Fruit fly (Drosophila melanogaster) whole organism, adult: ENCODE results near the gene CG3368.

Source experiments
- CG11617 ChIP-seq: fragments of 200-800 bp; sonication (Bioruptor generic); optimal IDR thresholded peaks from 2 replicates; lab custom pipeline; 2017; ENCODE audit warnings: mild to moderate bottlenecking, missing biosample characterization, missing genetic modification reagents, missing genetic modification characterization
- CG12768 ChIP-seq: fragments of 200-800 bp; sonication (Bioruptor generic); optimal IDR thresholded peaks from 2 replicates; lab custom pipeline; 2017; ENCODE audit warnings: missing biosample characterization, missing genetic modification characterization, mild to moderate bottlenecking, moderate library complexity, missing genetic modification reagents
- CG14711 ChIP-seq: fragments of 200-800 bp; sonication (Bioruptor generic); optimal IDR thresholded peaks from 2 replicates; lab custom pipeline; 2018; ENCODE audit warnings: missing biosample characterization, mild to moderate bottlenecking, missing genetic modification characterization, moderate library complexity
- CG1620 ChIP-seq: fragments of 200-800 bp; sonication (Bioruptor generic); optimal IDR thresholded peaks from 2 replicates; lab custom pipeline; 2016; ENCODE audit warnings: missing biosample characterization, missing genetic modification characterization
- CG33017 ChIP-seq: fragments of 200-800 bp; sonication (Bioruptor generic); optimal IDR thresholded peaks from 2 replicates; lab custom pipeline; 2018; ENCODE audit warnings: missing biosample characterization, mild to moderate bottlenecking, missing genetic modification characterization, moderate library complexity
- CG5204 ChIP-seq: fragments of 200-800 bp; sonication (Bioruptor generic); optimal IDR thresholded peaks from 2 replicates; lab custom pipeline; 2016; ENCODE audit warnings: missing biosample characterization, missing genetic modification characterization
- CG7045 ChIP-seq: fragments of 200-800 bp; sonication (Bioruptor generic); optimal IDR thresholded peaks from 2 replicates; lab custom pipeline; 2017; ENCODE audit warnings: missing biosample characterization, mild to moderate bottlenecking, missing genetic modification characterization
- CG7101 ChIP-seq: fragments of 200-800 bp; sonication (Bioruptor generic); optimal IDR thresholded peaks from 2 replicates; lab custom pipeline; 2018; ENCODE audit warnings: missing biosample characterization, mild to moderate bottlenecking, missing genetic modification characterization, moderate library complexity
- Clk ChIP-seq: fragments of 200-800 bp; sonication (Bioruptor generic); optimal IDR thresholded peaks from 2 replicates; lab custom pipeline; 2017; ENCODE audit warnings: missing biosample characterization, missing genetic modification characterization
- Crg-1 ChIP-seq: fragments of 200-800 bp; sonication (Bioruptor generic); optimal IDR thresholded peaks from 2 replicates; lab custom pipeline; 2016; ENCODE audit warnings: missing biosample characterization, missing genetic modification characterization
- Hr96 ChIP-seq: fragments of 200-800 bp; sonication (Bioruptor generic); optimal IDR thresholded peaks from 2 replicates; lab custom pipeline; 2016; ENCODE audit warnings: missing biosample characterization, missing genetic modification characterization
- Mnt ChIP-seq: fragments of 200-800 bp; sonication (Bioruptor generic); optimal IDR thresholded peaks from 2 replicates; lab custom pipeline; 2016; ENCODE audit warnings: missing biosample characterization, mild to moderate bottlenecking, missing genetic modification characterization
- bab1 ChIP-seq: fragments of 200-800 bp; sonication (Bioruptor generic); optimal IDR thresholded peaks from 3 replicates; lab custom pipeline; 2019; ENCODE audit warnings: missing biosample characterization, mild to moderate bottlenecking, missing genetic modification characterization, moderate library complexity
- cic ChIP-seq: fragments of 200-800 bp; sonication (Bioruptor generic); optimal IDR thresholded peaks from 2 replicates; lab custom pipeline; 2017; ENCODE audit warnings: missing biosample characterization, mild to moderate bottlenecking, missing genetic modification characterization, moderate library complexity
- cnc ChIP-seq, 2 experiments: fragments of >200 bp; optimal IDR thresholded peaks; 2 replicates each; lab custom pipeline; 2017
- kay ChIP-seq: fragments of 200-800 bp; sonication (Bioruptor generic); peaks from one replicate; lab custom pipeline; 2016; ENCODE audit warnings: missing biosample characterization, missing genetic modification characterization, borderline replicate concordance
- ovo ChIP-seq: fragments of 200-800 bp; sonication (Bioruptor generic); optimal IDR thresholded peaks from 2 replicates; lab custom pipeline; 2016; ENCODE audit warnings: missing biosample characterization, missing genetic modification characterization
- pad ChIP-seq: fragments of 200-800 bp; sonication (Bioruptor generic); optimal IDR thresholded peaks from 3 replicates; lab custom pipeline; 2017; ENCODE audit warnings: missing biosample characterization, missing genetic modification characterization, mild to moderate bottlenecking, moderate library complexity, missing genetic modification reagents
- tj ChIP-seq: fragments of 200-800 bp; sonication (Bioruptor generic); optimal IDR thresholded peaks from 3 replicates; lab custom pipeline; 2017; ENCODE audit warnings: missing biosample characterization, mild to moderate bottlenecking, missing genetic modification characterization, moderate library complexity
- toe ChIP-seq: fragments of 200-800 bp; sonication (Bioruptor generic); optimal IDR thresholded peaks from 2 replicates; lab custom pipeline; 2016; ENCODE audit warnings: missing biosample characterization, missing genetic modification characterization

CG3368 gene

DNA sequence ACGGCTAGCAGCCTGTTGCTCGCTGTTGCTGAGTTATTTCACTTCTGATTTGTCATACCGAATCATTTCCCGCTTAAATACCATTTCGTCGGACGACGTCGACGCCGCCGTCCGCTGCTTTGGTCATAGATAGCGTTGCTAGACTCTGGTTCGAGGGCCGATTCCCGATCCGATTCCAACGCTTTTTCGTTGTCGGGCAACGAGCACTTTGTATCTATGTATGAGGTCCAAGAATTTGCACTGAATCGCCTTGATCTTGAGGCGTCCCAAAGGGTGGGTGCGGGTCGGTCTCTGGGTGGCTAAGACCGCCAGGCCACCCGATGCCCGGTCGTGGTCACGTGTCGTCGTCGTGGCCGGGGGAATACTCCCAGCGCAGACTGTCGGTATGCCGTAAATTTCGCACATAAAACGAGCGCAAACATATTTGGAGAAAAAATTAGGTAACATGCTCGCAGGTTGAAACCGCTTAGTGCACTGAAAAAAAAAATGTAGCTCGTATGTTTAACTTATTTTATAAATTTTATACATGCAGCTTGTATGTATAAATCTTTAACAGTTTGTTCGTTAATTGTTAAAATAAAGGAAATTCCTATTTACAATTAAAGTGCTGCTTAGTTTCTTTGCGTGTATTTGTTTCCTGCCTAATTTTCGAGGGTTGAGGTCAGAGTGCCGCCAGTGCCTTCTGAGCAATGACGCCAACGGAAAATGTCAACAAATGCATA, 8.7 kb downstream of the CG3368 start, which contains the start of gene CG3348:
CG3348 (minus strand) TSS at position 51 of the 722 bp plus-strand sequence.
- TF ChIP-seq CG5204 (GFP tag; lab: Kevin White, UChicago) (peak; percentile 53), kay (no peak), tj (peak; percentile 30), Crg-1 (no peak), Clk (peak; percentile 7), ovo (peak; percentile 47), cic (GFP tag; lab: Kevin White, UChicago) (no peak), Hr96 (no peak), toe (GFP tag; lab: Kevin White, UChicago) (peak; percentile 32), Mnt (GFP tag; lab: Kevin White, UChicago) (no peak), CG11617 (GFP tag; lab: Kevin White, UChicago) (peak; percentile 68), CG7101 (tag; lab: Kevin White, UChicago) (peak; percentile 71), CG14711 (peak; percentile 69), CG1620 (GFP tag; lab: Kevin White, UChicago) (peak; percentile 3), CG33017 (peak; percentile 49), CG12768 (peak; percentile 57), bab1 (peak; percentile 5), CG7045 (GFP tag; lab: Kevin White, UChicago) (peak; percentile 38), pad (peak; percentile 24), cnc (optimal IDR thresholded peaks at IDR 0.05; lab: Kevin White, UChicago) (no peak)

DNA sequence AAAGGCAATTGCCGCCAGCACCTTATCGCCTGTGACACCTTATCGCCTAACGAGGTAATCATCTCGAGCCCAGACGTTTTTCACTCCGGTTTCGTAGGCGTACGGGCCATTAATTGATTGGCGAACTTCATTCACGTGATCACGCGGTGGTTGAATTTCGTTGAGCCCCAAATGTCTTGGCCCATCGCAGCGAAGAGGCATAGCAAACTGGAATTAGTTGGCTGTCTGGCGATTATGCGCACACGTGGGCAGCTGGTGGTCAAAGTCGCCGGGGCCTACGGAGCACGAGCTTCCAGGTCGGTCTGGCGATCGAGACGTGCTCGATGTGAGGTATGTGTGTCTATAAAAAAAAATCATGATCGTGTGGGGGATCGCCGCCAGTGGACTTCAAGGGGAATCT, 9.5 kb downstream of the CG3368 start:
- TF ChIP-seq Clk (no peak), tj (no peak), CG5204 (GFP tag; lab: Kevin White, UChicago) (no peak), CG12768 (no peak), Hr96 (no peak), CG11617 (GFP tag; lab: Kevin White, UChicago) (no peak), CG7045 (GFP tag; lab: Kevin White, UChicago) (no peak), pad (no peak), cnc (optimal IDR thresholded peaks at IDR 0.05; lab: Kevin White, UChicago) (no peak), kay (no peak), ovo (no peak)

DNA sequence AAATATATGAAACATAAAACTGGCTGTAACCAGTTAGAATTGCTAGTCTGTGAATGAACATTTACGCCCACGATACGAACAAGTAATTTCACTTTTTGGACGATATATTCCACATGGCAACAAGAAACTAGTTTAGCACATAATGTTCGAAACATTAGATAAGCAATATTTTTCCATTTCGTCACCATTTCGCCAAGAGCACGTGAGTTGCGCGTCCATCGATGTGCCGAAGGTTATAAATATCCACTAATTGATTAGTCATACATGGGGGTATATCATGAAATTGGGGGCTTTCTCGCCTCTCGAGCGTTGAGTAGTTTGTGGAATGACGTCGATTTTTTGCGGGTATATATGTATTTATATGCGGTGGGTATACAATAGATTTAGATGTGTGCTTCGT, 10.5 kb downstream of the CG3368 start:
- TF ChIP-seq tj (no peak), toe (GFP tag; lab: Kevin White, UChicago) (no peak), CG1620 (GFP tag; lab: Kevin White, UChicago) (no peak), ovo (no peak), kay (no peak), pad (no peak), Crg-1 (no peak), bab1 (no peak), CG14711 (no peak)

DNA sequence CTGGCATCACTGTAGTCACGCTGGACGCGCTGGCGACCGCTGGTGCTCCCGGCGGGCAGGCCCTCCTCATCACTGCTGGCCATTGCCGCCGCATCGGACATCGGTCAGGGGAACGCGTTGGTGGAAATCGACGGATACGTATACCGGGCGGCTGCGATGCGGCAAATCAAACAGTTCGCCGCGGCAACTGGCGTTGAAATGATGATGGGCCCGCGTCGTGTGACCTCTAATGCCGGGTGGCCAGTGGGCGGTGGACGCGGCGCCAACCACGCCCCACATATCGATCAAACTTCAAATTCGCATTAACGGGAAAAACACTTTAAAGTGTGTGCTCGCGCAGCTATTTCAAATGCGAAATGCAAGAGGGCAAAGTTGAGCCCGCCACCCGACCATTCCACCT, 38.6 kb downstream of the CG3368 start, which contains the start of gene CG3339:
CG3339 (minus strand) TSS at position 101 of the 400 bp plus-strand sequence.
- TF ChIP-seq cnc (optimal IDR thresholded peaks at IDR 0.05; lab: Kevin White, UChicago) (no peak), CG7045 (GFP tag; lab: Kevin White, UChicago) (no peak), CG11617 (GFP tag; lab: Kevin White, UChicago) (no peak), CG5204 (GFP tag; lab: Kevin White, UChicago) (no peak), kay (no peak)

DNA sequence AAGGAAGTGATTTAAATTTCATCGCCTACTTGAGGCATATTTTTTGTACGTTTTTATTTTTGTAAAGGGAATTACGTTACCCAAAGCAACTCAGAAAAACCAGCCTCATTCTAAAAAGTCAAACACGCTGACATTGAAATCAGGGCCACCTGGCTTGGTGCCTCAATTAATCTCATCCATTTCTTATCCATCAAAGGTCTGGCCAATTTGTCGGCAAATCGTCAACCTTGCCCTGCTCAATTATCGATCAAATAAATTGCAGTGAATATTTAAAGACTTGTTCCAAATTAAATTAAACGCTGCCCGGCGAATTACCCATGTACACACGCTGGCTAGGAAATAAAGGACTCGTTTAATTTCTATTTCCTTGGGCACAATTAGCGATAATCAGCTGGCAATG, 47.2 kb downstream of the CG3368 start, which contains the start of gene CG3330:
CG3330 (minus strand) TSS at position 101 of the 400 bp plus-strand sequence.
- TF ChIP-seq Clk (no peak), CG14711 (no peak), kay (no peak), CG5204 (GFP tag; lab: Kevin White, UChicago) (no peak), tj (no peak), Crg-1 (no peak), bab1 (no peak), CG1620 (GFP tag; lab: Kevin White, UChicago) (no peak), cic (GFP tag; lab: Kevin White, UChicago) (no peak), CG11617 (GFP tag; lab: Kevin White, UChicago) (no peak), pad (no peak), CG12768 (no peak), CG7045 (GFP tag; lab: Kevin White, UChicago) (no peak), Hr96 (no peak), cnc (optimal IDR thresholded peaks at IDR 0.05; lab: Kevin White, UChicago) (no peak)
